Worm (Caenorhabditis elegans) whole organism, late embryonic: ENCODE measurements around the gene math-26.
A peak's percentile ranks its signal among the peaks of the same experiment; 100 is the strongest.
"Not testable (repeated sequence)": the region's sequence is repeated elsewhere in the genome, so short reads cannot be mapped to it uniquely, and the experiment has no call there.

Experiments used
- K09A11.1 ChIP-seq: sonication (generic microtip); optimal IDR thresholded peaks from 2 replicates; lab custom pipeline; 2017; ENCODE audit warnings: antibody characterized with exemption, mild to moderate bottlenecking, missing genetic modification characterization, missing compliant biosample characterization; ENCODE audit not compliant: insufficient read depth
- ceh-14 ChIP-seq: sonication (generic microtip); optimal IDR thresholded peaks from 2 replicates; lab custom pipeline; 2016; ENCODE audit warnings: missing genotype, missing genetic modification characterization, missing compliant biosample characterization
- ceh-2 ChIP-seq: sonication (generic microtip); optimal IDR thresholded peaks from 2 replicates; lab custom pipeline; 2016; ENCODE audit warnings: missing genotype, missing genetic modification characterization, missing compliant biosample characterization
- ceh-34 ChIP-seq: sonication (generic microtip); optimal IDR thresholded peaks from 2 replicates; lab custom pipeline; 2016; ENCODE audit warnings: mild to moderate bottlenecking, missing genetic modification characterization, missing compliant biosample characterization
- dmd-4 ChIP-seq: sonication (generic microtip); optimal IDR thresholded peaks from 2 replicates; lab custom pipeline; 2016; ENCODE audit warnings: borderline replicate concordance, missing genetic modification characterization, missing compliant biosample characterization
- dve-1 ChIP-seq: sonication (generic microtip); optimal IDR thresholded peaks from 2 replicates; lab custom pipeline; 2017; ENCODE audit warnings: antibody characterized with exemption, mild to moderate bottlenecking, missing genetic modification characterization, missing compliant biosample characterization
- elt-2 ChIP-seq: sonication (generic microtip); optimal IDR thresholded peaks from 2 replicates; lab custom pipeline; 2016; ENCODE audit warnings: missing genetic modification reagents, missing genetic modification characterization, missing compliant biosample characterization
- elt-4 ChIP-seq: sonication (generic microtip); optimal IDR thresholded peaks from 2 replicates; lab custom pipeline; 2016; ENCODE audit warnings: missing genetic modification characterization, missing compliant biosample characterization
- ets-4 ChIP-seq: sonication (generic microtip); optimal IDR thresholded peaks from 2 replicates; lab custom pipeline; 2016; ENCODE audit warnings: missing genetic modification characterization, missing compliant biosample characterization
- eyg-1 ChIP-seq: sonication (generic microtip); optimal IDR thresholded peaks from 2 replicates; lab custom pipeline; 2016; ENCODE audit warnings: missing genotype, missing genetic modification characterization, missing compliant biosample characterization
- hlh-13 ChIP-seq: fragments of 200-800 bp; sonication (Bioruptor generic); optimal IDR thresholded peaks from 2 replicates; lab custom pipeline; 2018; ENCODE audit warnings: mild to moderate bottlenecking, missing genetic modification characterization, missing compliant biosample characterization
- hlh-30 ChIP-seq: sonication (generic microtip); optimal IDR thresholded peaks from 2 replicates; lab custom pipeline; 2017; ENCODE audit warnings: antibody characterized with exemption, missing genetic modification characterization, missing compliant biosample characterization; ENCODE audit not compliant: insufficient read depth
- hlh-6 ChIP-seq: sonication (generic microtip); optimal IDR thresholded peaks from 2 replicates; lab custom pipeline; 2016; ENCODE audit warnings: missing genotype, missing genetic modification characterization, missing compliant biosample characterization
- lin-11 ChIP-seq: fragments of 200-800 bp; sonication (Bioruptor generic); optimal IDR thresholded peaks from 2 replicates; lab custom pipeline; 2018; ENCODE audit warnings: mild to moderate bottlenecking, missing genetic modification characterization, missing compliant biosample characterization
- npax-4 ChIP-seq: sonication (generic microtip); optimal IDR thresholded peaks from 2 replicates; lab custom pipeline; 2016; ENCODE audit warnings: missing genetic modification characterization, missing compliant biosample characterization
- odd-2 ChIP-seq: sonication (generic microtip); optimal IDR thresholded peaks from 2 replicates; lab custom pipeline; 2017; ENCODE audit warnings: antibody characterized with exemption, mild to moderate bottlenecking, missing genetic modification characterization, missing compliant biosample characterization
- ref-2 ChIP-seq: sonication (generic microtip); optimal IDR thresholded peaks from 2 replicates; lab custom pipeline; 2016; ENCODE audit warnings: missing genetic modification characterization, missing compliant biosample characterization
- sdc-2 ChIP-seq: sonication (generic microtip); optimal IDR thresholded peaks from 2 replicates; lab custom pipeline; 2016; ENCODE audit warnings: missing genotype, missing genetic modification characterization, missing compliant biosample characterization
- sox-2 ChIP-seq: fragments of 200-800 bp; sonication (Bioruptor generic); IDR thresholded peaks from 2 replicates; pipeline ENCODE4 v1.3.6; 2022; ENCODE audit warnings: missing genetic modification reagents, missing genetic modification characterization, missing compliant biosample characterization
- ztf-16 ChIP-seq: sonication (generic microtip); optimal IDR thresholded peaks from 2 replicates; lab custom pipeline; 2017; ENCODE audit warnings: missing genetic modification characterization, missing compliant biosample characterization

The math-26 gene

DNA sequence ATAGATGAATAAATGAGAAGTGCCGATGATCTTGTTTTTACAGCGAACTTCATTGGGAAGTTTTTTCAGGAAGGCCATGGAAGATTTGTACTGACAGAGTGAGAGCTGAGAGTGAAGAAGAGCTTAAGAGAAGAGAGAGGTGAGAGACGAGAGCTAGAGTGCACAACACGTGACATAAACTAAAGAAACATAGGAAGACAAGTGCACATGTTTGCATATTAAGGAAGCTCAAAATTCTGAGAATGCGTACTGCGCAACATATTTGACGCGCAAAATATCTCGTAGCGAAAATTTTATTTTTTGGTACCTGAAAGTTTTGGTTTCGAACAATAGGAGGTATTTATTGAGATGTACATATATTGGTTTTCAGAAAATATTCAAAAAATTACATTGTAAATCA lies 36.8 kb downstream of the math-26 start, which contains the start of gene C08F1.8:
Gene C08F1.8 (minus strand): TSS at position 101 of the 400 bp plus-strand sequence.
- TF ChIP-seq hlh-30 (tag; lab: Kevin White, UChicago): peak; percentile 42
- TF ChIP-seq sox-2: no peak

DNA sequence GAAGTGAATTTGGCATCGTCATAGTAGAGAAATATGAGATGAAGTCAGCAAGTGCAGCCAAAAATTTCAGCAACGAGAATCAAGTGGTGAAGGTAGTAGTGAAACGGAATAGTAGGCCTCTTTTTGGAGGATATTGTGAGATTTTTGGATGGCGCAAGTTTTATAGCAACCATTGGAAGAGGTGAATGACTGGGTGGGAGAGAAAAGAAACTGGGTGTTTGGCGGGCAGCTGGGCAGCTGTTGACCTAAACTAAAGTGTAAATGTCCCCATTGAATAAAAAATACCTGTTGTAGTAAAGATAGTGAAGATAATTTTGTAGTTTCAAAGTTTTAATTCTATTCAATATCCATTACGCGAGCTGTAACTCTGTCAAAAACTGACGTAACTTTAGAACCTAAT lies 44.6 kb downstream of the math-26 start:
- TF ChIP-seq odd-2 (tag; lab: Kevin White, UChicago) (no peak), npax-4 (tag; lab: Kevin White, UChicago) (no peak), elt-4 (tag; lab: Kevin White, UChicago) (no peak), eyg-1 (tag; lab: Kevin White, UChicago) (no peak), K09A11.1 (tag; lab: Kevin White, UChicago) (no peak), ceh-34 (no peak), ref-2 (tag; lab: Kevin White, UChicago) (no peak), dmd-4 (no peak), ztf-16 (tag; lab: Kevin White, UChicago) (no peak), ceh-2 (no peak), hlh-6 (tag; lab: Kevin White, UChicago) (no peak), ceh-14 (no peak)

DNA sequence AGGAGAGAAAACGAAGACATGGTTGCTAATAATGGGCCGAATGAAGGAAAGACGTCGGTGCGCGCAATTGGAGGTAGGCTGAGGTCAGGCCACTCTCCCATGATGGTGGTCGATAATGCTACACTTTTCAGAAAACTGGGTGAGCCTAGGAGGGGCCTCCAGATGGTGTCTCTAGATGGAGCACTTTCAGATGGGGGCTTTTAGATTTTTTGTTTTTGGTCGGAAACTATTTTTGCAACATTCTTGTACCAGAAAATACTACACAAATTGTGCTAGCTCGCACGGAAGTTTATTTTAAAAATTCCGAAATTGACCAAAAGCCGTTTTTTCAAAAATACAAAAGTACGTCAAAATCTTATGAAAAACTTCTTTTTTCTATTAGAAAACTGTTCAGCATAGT lies 46.9 kb downstream of the math-26 start, which contains the start of gene fbxb-10:
Gene fbxb-10 (minus strand): TSS at position 101 of the 400 bp plus-strand sequence.
- no peak for TF ChIP-seq npax-4 (tag; lab: Kevin White, UChicago)
- TF ChIP-seq sdc-2 (tag; lab: Kevin White, UChicago): no peak

DNA sequence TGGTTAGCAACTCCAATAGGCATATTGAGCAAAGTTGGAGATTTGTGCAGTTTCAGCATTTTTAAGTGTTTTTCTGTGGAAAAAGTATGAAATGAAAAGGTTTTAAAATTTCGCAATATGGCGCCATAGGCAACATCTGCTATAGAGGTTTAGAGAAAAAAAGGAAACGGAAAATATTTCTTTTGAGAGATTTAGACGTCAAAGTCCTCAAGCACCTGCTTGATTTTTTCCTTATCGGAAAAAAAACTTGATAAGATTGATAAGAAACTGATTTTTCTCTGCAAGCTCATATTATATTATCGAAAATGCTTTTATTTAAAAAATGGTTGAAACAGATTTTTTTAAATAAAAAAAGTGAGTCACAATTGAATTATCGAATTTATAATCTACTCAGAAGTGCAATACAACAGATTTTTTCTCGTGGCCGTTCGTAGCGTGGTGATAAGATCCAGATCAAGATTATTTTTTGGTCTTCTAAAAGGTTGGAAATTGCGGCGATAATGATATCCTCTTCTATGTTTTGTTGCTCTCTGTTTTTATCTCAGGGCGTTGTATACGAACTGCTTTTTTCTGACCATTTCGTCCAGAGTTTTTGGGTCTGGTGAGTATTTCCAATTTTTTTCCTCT lies 48.6 kb downstream of the math-26 start, which contains the start of gene fbxc-19:
Gene fbxc-19 (plus strand): TSS at position 536 of the 627 bp plus-strand sequence.
- TF ChIP-seq elt-2 (tag; lab: Kevin White, UChicago): peak; percentile 87
- no peak for TF ChIP-seq ceh-2
- TF ChIP-seq dve-1 (tag; lab: Kevin White, UChicago): peak; percentile 12

DNA sequence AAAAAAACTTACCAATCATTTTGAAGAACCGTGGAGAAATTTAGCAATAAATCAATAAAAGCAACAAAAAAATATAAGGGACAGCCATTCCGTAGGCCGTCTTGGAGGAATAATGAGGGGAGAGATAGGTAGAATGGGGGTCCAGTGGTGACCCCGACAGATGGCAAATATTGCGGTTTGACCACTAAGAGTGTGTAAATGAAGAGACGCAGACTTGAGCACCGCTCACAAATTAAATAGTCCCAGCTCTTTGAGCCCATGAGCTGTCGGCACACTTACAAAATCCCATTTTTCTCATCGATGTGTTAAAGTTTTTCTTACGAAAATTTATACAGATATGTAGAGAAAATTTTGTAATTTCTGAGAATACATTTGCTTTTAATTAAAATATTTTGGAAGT lies 49.3 kb downstream of the math-26 start, which contains the start of gene fbxa-3:
Gene fbxa-3 (minus strand): TSS at position 101 of the 400 bp plus-strand sequence.
- TF ChIP-seq ceh-34: no peak
- no peak for TF ChIP-seq lin-11 (tag; lab: Kevin White, UChicago)

DNA sequence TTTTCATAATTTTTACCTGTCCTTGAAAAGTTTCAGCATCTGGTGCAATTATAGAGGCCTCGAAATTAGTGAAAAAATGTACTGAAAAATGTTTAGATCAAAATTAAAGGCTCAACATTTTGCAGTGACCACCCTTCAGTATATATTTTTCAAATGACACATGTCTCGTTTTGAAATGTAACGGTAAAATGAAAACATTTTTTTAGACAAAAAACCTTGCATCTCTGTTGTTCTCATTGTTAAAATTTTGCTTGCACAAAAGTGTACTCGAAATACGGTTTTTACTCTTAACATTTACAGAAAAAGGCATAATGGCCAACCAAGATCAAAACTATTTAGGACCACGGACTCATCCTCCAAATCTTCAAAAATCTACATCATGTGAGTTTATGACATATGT lies 52.9 kb downstream of the math-26 start, which contains the start of gene math-41:
Gene math-41 (plus strand): TSS at position 301 of the 400 bp plus-strand sequence.
- TF ChIP-seq ets-4 (tag; lab: Kevin White, UChicago); hlh-13 (GFP tag; lab: Kevin White, UChicago); dve-1 (tag; lab: Kevin White, UChicago): not testable (repeated sequence)
- TF ChIP-seq, all 69 proteins: peak for 0; not testable (repeated sequence) for 69
